Fruit fly (Drosophila melanogaster): ENCODE data around the gene XNP.

DNA sequence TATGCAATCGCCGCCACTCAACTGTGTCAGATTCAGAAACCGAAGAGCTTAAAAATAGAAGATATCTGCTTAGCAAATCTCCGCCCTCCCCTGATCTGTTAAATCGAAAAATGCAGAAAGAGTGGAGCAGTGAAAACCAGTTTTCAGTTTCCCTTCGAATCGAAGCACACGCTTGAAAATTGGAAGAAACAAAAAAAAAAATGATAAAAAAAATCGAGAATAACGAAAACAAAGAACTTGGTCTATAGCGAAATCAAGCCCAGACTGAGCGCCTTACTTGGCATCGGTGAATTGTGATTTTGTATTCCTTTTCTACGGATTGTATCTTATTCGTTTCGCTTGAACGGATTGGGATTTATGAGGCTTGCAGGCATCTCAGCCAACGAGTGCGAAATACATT is 46.7 kb upstream of the XNP start:
- TF ChIP-seq Tbp (GFP tag; optimal IDR thresholded peaks at IDR 0.05) (no peak), CG15479 (GFP tag; optimal IDR thresholded peaks at IDR 0.05) (no peak), Asciz (GFP tag; optimal IDR thresholded peaks at IDR 0.05) (no peak), sna (GFP tag; IDR thresholded peaks at IDR 0.05; ENCODE audit: partially characterized antibody) (no peak), MTF-1 (GFP tag; optimal IDR thresholded peaks at IDR 0.05; ENCODE audit: borderline replicate concordance) (no peak), CG7928 (GFP tag; optimal IDR thresholded peaks at IDR 0.05) (no peak)

All from whole organism, embryonic.